Fruit fly (Drosophila melanogaster) Kc167 (cell line): ENCODE measurements around the gene CG17147.

ENCODE experiments used
- Myc ChIP-seq: fragments of >200 bp; optimal IDR thresholded peaks from 2 replicates; lab custom pipeline; 2017; ENCODE audit warnings: missing external identifiers
- Sin3A ChIP-seq: fragments of >200 bp; optimal IDR thresholded peaks from 2 replicates; lab custom pipeline; 2018; ENCODE audit warnings: missing external identifiers
- h ChIP-seq: fragments of >200 bp; optimal IDR thresholded peaks from 3 replicates; lab custom pipeline; 2018; ENCODE audit warnings: missing external identifiers
- insv ChIP-seq: fragments of >200 bp; optimal IDR thresholded peaks from 3 replicates; lab custom pipeline; 2018; ENCODE audit warnings: missing external identifiers
- psq ChIP-seq: fragments of >200 bp; optimal IDR thresholded peaks from 2 replicates; lab custom pipeline; 2017; ENCODE audit warnings: missing external identifiers
- ttk ChIP-seq: sonication (Bioruptor generic); optimal IDR thresholded peaks from 2 replicates; lab custom pipeline; 2017; ENCODE audit warnings: missing external identifiers

CG17147 gene

DNA sequence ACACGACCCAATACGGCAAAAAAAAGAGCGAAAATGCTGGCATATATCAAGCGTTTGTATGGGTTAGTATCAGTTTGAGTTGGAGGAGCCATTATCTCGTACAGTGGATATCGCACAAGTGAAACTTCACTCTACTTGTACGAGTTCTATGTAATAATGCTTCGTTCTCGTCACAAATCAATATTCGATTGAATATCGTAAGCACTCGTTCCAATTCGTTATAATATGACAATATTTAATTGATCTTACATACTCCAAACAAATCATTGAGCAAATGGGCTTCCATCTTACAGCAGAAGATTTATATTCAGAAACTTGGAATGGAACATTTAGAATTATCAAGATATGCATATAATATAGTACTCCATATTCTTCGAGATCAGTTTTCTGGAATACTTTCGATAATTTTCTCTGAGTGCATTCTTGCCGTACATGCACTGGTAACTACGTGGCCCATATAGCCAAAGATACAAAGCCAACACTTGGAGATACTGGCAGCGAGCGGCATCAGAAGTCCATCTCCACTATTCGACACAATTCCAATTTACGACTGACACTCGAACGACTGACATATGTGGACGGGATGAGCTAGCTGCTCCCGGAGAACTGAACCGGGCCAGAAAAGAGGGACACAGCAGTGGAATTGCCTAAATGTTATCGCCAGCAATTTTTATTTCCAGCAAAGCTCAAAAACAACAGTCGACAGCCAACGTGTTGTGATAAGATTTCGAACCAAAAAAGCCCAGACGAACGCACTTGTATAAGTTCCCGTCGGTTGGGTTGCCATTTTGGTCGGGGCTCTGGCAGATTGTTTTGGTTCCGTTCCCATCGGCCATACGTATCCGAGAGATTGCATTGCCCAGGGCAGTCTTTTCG lies 30.6 kb upstream of the CG17147 start:
- TF ChIP-seq Sin3A (lab: Kevin White, UChicago) = no peak
- no peak for TF ChIP-seq psq (lab: Kevin White, UChicago)
- TF ChIP-seq ttk (lab: Kevin White, UChicago) = no peak
- TF ChIP-seq h (lab: Kevin White, UChicago) = no peak
- no peak for TF ChIP-seq insv (lab: Kevin White, UChicago)
- no peak for TF ChIP-seq Myc

dm6 chr3L:20193748-20194058 lies 30.0 kb upstream of the CG17147 start:
- no peak for TF ChIP-seq Sin3A (lab: Kevin White, UChicago)
- TF ChIP-seq h (lab: Kevin White, UChicago) = no peak
- no peak for TF ChIP-seq psq (lab: Kevin White, UChicago)
- TF ChIP-seq ttk (lab: Kevin White, UChicago) = no peak
- no peak for TF ChIP-seq insv (lab: Kevin White, UChicago)
- TF ChIP-seq Myc = no peak

- no peak for TF ChIP-seq insv (lab: Kevin White, UChicago)
- no peak for TF ChIP-seq ttk (lab: Kevin White, UChicago)
- TF ChIP-seq Myc = no peak
- TF ChIP-seq psq (lab: Kevin White, UChicago) = no peak
- TF ChIP-seq Sin3A (lab: Kevin White, UChicago) = no peak
- no peak for TF ChIP-seq h (lab: Kevin White, UChicago)
Observed at dm6 chr3L:20194731-20195130, 29.0 kb upstream of the CG17147 start.

DNA sequence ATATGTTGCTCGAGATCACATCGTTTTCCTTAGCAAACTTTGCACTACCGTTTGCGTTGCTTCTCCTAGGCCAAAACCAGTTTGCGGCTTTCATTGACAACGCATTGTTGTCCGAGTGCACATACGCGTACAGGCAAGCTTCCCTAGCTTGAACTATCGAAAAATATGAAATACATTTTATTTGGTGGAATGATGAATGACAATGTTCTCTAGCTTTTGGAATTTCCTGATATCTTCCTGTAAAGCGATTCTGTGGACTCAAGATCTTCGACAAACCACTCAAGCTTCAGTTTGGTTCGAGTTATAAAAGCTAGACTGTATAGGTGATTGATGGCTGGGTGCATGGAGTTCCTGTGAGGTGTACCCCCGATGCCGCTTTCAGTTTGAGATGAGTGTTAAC lies 27.9 kb upstream of the CG17147 start:
- no peak for TF ChIP-seq Myc
- TF ChIP-seq h (lab: Kevin White, UChicago) = no peak
- TF ChIP-seq ttk (lab: Kevin White, UChicago) = no peak
- no peak for TF ChIP-seq insv (lab: Kevin White, UChicago)
- TF ChIP-seq psq (lab: Kevin White, UChicago) = no peak
- no peak for TF ChIP-seq Sin3A (lab: Kevin White, UChicago)

DNA sequence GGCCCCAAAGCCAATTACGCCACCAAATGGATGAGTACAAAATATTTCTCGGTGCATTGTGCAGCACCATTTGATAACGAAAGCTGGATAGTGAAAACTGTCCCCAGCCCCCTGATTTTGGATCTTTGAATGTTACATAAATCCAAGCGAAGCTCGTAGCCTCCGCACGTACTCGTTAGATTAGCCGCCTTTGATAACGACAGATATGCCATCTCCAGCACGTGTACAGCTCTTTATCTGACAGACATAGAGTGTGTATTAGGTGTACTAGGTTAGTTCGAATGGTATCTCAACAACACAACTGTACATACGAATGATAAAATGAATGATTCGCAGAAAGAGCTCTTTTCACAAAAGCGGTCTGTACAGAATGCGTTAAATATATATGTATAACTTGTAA lies 27.4 kb upstream of the CG17147 start:
- no peak for TF ChIP-seq insv (lab: Kevin White, UChicago)
- TF ChIP-seq Myc = no peak
- TF ChIP-seq Sin3A (lab: Kevin White, UChicago) = no peak
- no peak for TF ChIP-seq ttk (lab: Kevin White, UChicago)
- TF ChIP-seq h (lab: Kevin White, UChicago) = no peak
- no peak for TF ChIP-seq psq (lab: Kevin White, UChicago)

DNA sequence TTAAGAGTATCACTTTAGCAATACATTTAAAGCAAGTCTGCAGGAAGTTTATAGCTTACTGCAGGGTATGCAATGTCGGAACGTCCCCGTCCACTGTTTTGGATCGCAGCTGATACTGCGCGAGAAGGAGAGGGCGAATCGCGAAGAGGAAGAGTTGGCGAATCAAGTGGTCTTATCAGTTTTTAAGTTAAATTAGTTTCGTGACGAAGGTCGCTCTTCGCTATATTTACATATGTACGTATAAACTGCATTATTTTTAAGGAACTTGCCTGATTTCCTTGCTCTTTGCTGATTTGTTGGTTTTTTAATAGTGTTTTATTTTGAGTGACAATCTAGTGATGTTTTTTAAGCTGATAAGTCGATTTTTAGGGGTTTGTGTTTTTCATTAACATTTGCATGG lies 26.5 kb upstream of the CG17147 start:
- TF ChIP-seq Sin3A (lab: Kevin White, UChicago) = no peak
- no peak for TF ChIP-seq insv (lab: Kevin White, UChicago)
- TF ChIP-seq psq (lab: Kevin White, UChicago) = no peak
- TF ChIP-seq h (lab: Kevin White, UChicago) = no peak
- TF ChIP-seq ttk (lab: Kevin White, UChicago) = no peak
- no peak for TF ChIP-seq Myc

dm6 chr3L:20197698-20198097 lies 26.0 kb upstream of the CG17147 start:
- TF ChIP-seq Myc = no peak
- no peak for TF ChIP-seq psq (lab: Kevin White, UChicago)
- TF ChIP-seq h (lab: Kevin White, UChicago) = no peak
- TF ChIP-seq insv (lab: Kevin White, UChicago) = no peak
- no peak for TF ChIP-seq Sin3A (lab: Kevin White, UChicago)
- TF ChIP-seq ttk (lab: Kevin White, UChicago) = no peak

dm6 chr3L:20198138-20198559 lies 25.6 kb upstream of the CG17147 start, which contains the start of gene CG42674:
Gene CG42674 (minus strand): TSS chr3L:20198317.
- TF ChIP-seq psq (lab: Kevin White, UChicago) (no peak), ttk (lab: Kevin White, UChicago) (no peak), Sin3A (lab: Kevin White, UChicago) (no peak), h (lab: Kevin White, UChicago) (no peak), Myc (no peak), insv (lab: Kevin White, UChicago) (no peak)

dm6 chr3L:20199569-20200247 lies 24.0 kb upstream of the CG17147 start, which contains the start of gene CG42833:
Gene CG42833 (plus strand): TSS chr3L:20200093.
- TF ChIP-seq Sin3A (lab: Kevin White, UChicago) (no peak), Myc (no peak), h (lab: Kevin White, UChicago) (no peak), ttk (lab: Kevin White, UChicago) (no peak), psq (lab: Kevin White, UChicago) (no peak), insv (lab: Kevin White, UChicago) (no peak)

dm6 chr3L:20201538-20201937 lies 22.2 kb upstream of the CG17147 start, which contains the start of gene obst-F:
Gene obst-F (minus strand): TSS chr3L:20201638.
- no peak for TF ChIP-seq insv (lab: Kevin White, UChicago)
- no peak for TF ChIP-seq ttk (lab: Kevin White, UChicago)
- TF ChIP-seq h (lab: Kevin White, UChicago) = no peak
- TF ChIP-seq Sin3A (lab: Kevin White, UChicago) = no peak
- TF ChIP-seq Myc = no peak
- TF ChIP-seq psq (lab: Kevin White, UChicago) = no peak

dm6 chr3L:20203587-20203986 lies 20.1 kb upstream of the CG17147 start, which contains the start of gene CG7298:
Gene CG7298 (minus strand): TSS chr3L:20203687.
- no peak for TF ChIP-seq psq (lab: Kevin White, UChicago)
- TF ChIP-seq h (lab: Kevin White, UChicago) = no peak
- no peak for TF ChIP-seq ttk (lab: Kevin White, UChicago)
- no peak for TF ChIP-seq Myc
- no peak for TF ChIP-seq insv (lab: Kevin White, UChicago)
- TF ChIP-seq Sin3A (lab: Kevin White, UChicago) = no peak
